Worm (Caenorhabditis elegans) whole organism, L4 larva: ENCODE measurements around the gene agt-2.

Experiments
- F37D6.2 ChIP-seq: sonication (generic microtip); optimal IDR thresholded peaks from 2 replicates; lab custom pipeline; 2016; ENCODE audit warnings: mild to moderate bottlenecking, missing genetic modification characterization, missing compliant biosample characterization
- T26A8.4 ChIP-seq: fragments of 200-800 bp; sonication (Bioruptor generic); IDR thresholded peaks from 2 replicates; pipeline ENCODE4 v1.3.6; 2022; ENCODE audit warnings: missing genetic modification characterization, missing compliant biosample characterization
- arid-1 ChIP-seq: fragments of 200-800 bp; sonication (Bioruptor generic); conservative IDR thresholded peaks from 2 replicates; pipeline ENCODE4 v1.3.6; 2022; ENCODE audit warnings: missing genetic modification reagents, missing genetic modification characterization, missing compliant biosample characterization
- ceh-82 ChIP-seq: sonication (generic microtip); optimal IDR thresholded peaks from 2 replicates; lab custom pipeline; 2017; ENCODE audit warnings: missing biosample characterization, missing genetic modification characterization
- daf-12 ChIP-seq: fragments of 150-350 bp; optimal IDR thresholded peaks from 2 replicates; lab custom pipeline; 2014; ENCODE audit warnings: missing biosample characterization, missing genetic modification reagents, missing genetic modification characterization
- dmd-8 ChIP-seq: fragments of 200-800 bp; sonication (Bioruptor generic); IDR thresholded peaks from 2 replicates; pipeline ENCODE4 v1.3.6; 2022; ENCODE audit warnings: missing genetic modification characterization, missing compliant biosample characterization
- duxl-1 ChIP-seq: sonication (generic microtip); optimal IDR thresholded peaks from 2 replicates; lab custom pipeline; 2016; ENCODE audit warnings: mild to moderate bottlenecking, missing genetic modification characterization, moderate library complexity, missing compliant biosample characterization; ENCODE audit not compliant: poor library complexity
- dve-1 ChIP-seq: sonication (generic microtip); optimal IDR thresholded peaks from 2 replicates; lab custom pipeline; 2017; ENCODE audit warnings: antibody characterized with exemption, mild to moderate bottlenecking, missing genetic modification characterization, missing compliant biosample characterization; ENCODE audit not compliant: insufficient read depth
- fos-1 ChIP-seq: fragments of 150-350 bp; optimal IDR thresholded peaks from 2 replicates; lab custom pipeline; 2014; ENCODE audit warnings: missing biosample characterization, missing genetic modification characterization
- gei-8 ChIP-seq: fragments of 200-800 bp; sonication (Bioruptor generic); optimal IDR thresholded peaks from 2 replicates; lab custom pipeline; 2018; ENCODE audit warnings: mild to moderate bottlenecking, missing genetic modification characterization, missing compliant biosample characterization
- hlh-11 ChIP-seq: fragments of 200-800 bp; sonication (Bioruptor generic); optimal IDR thresholded peaks from 2 replicates; lab custom pipeline; 2018; ENCODE audit warnings: mild to moderate bottlenecking, missing genetic modification characterization, missing compliant biosample characterization
- hlh-30 ChIP-seq: sonication (generic microtip); optimal IDR thresholded peaks from 2 replicates; lab custom pipeline; 2017; ENCODE audit warnings: antibody characterized with exemption, mild to moderate bottlenecking, missing genetic modification characterization, missing compliant biosample characterization; ENCODE audit not compliant: insufficient read depth
- lin-15B ChIP-seq: fragments of 150-350 bp; sonication (generic microtip); optimal IDR thresholded peaks from 3 replicates; lab custom pipeline; 2014; ENCODE audit warnings: missing biosample characterization, missing genetic modification characterization
- lin-38 ChIP-seq: fragments of 200-800 bp; sonication (Bioruptor generic); IDR thresholded peaks from 2 replicates; pipeline ENCODE4 v1.3.6; 2022; ENCODE audit warnings: missing genetic modification reagents, missing genetic modification characterization, missing compliant biosample characterization
- lir-3 ChIP-seq: sonication (generic microtip); optimal IDR thresholded peaks from 2 replicates; lab custom pipeline; 2016; ENCODE audit warnings: mild to moderate bottlenecking, missing genetic modification characterization, missing compliant biosample characterization
- lsy-2 ChIP-seq, 2 experiments: fragments of 150-350 bp in 1 of 2; sonication (generic microtip) in 1 of 2; optimal IDR thresholded peaks; 2 replicates each; lab custom pipeline; 2014 to 2017; ENCODE audit warnings: missing biosample characterization in 2 of 2, missing genetic modification characterization in 2 of 2
- madf-5 ChIP-seq, 2 experiments: fragments of 200-800 bp; sonication (Bioruptor generic); IDR thresholded peaks; 2 replicates each; pipeline ENCODE4 v1.3.6; 2022; ENCODE audit warnings: missing compliant biosample characterization in 2 of 2, missing genetic modification characterization in 2 of 2
- mdl-1 ChIP-seq, 2 experiments: fragments of 150-350 bp in 1 of 2; sonication (generic microtip) in 1 of 2; optimal IDR thresholded peaks; 2 replicates each; lab custom pipeline; 2014 to 2017; ENCODE audit warnings: missing biosample characterization in 2 of 2, missing genetic modification characterization in 2 of 2
- mxl-3 ChIP-seq: fragments of 200-800 bp; sonication (Bioruptor generic); optimal IDR thresholded peaks from 2 replicates; lab custom pipeline; 2018; ENCODE audit warnings: mild to moderate bottlenecking, missing genetic modification characterization, missing compliant biosample characterization
- nhr-10 ChIP-seq: fragments of 150-350 bp; optimal IDR thresholded peaks from 2 replicates; lab custom pipeline; 2014; ENCODE audit warnings: missing biosample characterization, missing genetic modification characterization
- nhr-102 ChIP-seq: sonication (generic microtip); optimal IDR thresholded peaks from 2 replicates; lab custom pipeline; 2016; ENCODE audit warnings: mild to moderate bottlenecking, missing genetic modification characterization, moderate library complexity, missing compliant biosample characterization
- nhr-25 ChIP-seq: sonication (generic microtip); optimal IDR thresholded peaks from 2 replicates; lab custom pipeline; 2017; ENCODE audit warnings: missing genetic modification characterization, mild to moderate bottlenecking, missing compliant biosample characterization, antibody characterized with exemption, moderate library complexity, borderline replicate concordance; ENCODE audit not compliant: insufficient read depth
- nhr-28 ChIP-seq: fragments of 150-350 bp; optimal IDR thresholded peaks from 2 replicates; lab custom pipeline; 2014; ENCODE audit warnings: missing biosample characterization, missing genetic modification characterization
- pha-4 ChIP-seq, 2 experiments: fragments of 150-350 bp in 1 of 2; fragments of 200-800 bp in 1 of 2; sonication (Bioruptor generic) in 1 of 2; IDR thresholded peaks in 1 of 2; optimal IDR thresholded peaks in 1 of 2; 2 replicates each; pipeline versions ENCODE4 v1.3.6 to Lab custom; 2014 to 2022; ENCODE audit warnings: missing genetic modification characterization in 2 of 2, missing genetic modification reagents in 2 of 2, missing biosample characterization in 1 of 2, missing compliant biosample characterization in 1 of 2
- pqm-1 ChIP-seq: sonication (generic microtip); optimal IDR thresholded peaks from 2 replicates; lab custom pipeline; 2017; ENCODE audit warnings: missing biosample characterization, missing genetic modification characterization
- rbr-2 ChIP-seq: sonication (generic microtip); optimal IDR thresholded peaks from 2 replicates; lab custom pipeline; 2016; ENCODE audit warnings: missing genotype, missing genetic modification characterization, missing compliant biosample characterization
- saeg-2 ChIP-seq: fragments of 200-800 bp; sonication (Bioruptor generic); IDR thresholded peaks from 2 replicates; pipeline ENCODE4 v1.3.6; 2022; ENCODE audit warnings: missing genetic modification reagents, missing genetic modification characterization, missing compliant biosample characterization
- set-16 ChIP-seq: fragments of 200-800 bp; sonication (Bioruptor generic); IDR thresholded peaks from 2 replicates; pipeline ENCODE4 v1.3.6; 2022; ENCODE audit warnings: missing genetic modification reagents, missing genetic modification characterization, missing compliant biosample characterization
- snpc-1.2 ChIP-seq: fragments of 200-800 bp; sonication (Bioruptor generic); IDR thresholded peaks from 2 replicates; pipeline ENCODE4 v1.3.6; 2022; ENCODE audit warnings: missing genetic modification reagents, missing genetic modification characterization, missing compliant biosample characterization
- spr-1 ChIP-seq: sonication (generic microtip); optimal IDR thresholded peaks from 2 replicates; lab custom pipeline; 2016; ENCODE audit warnings: mild to moderate bottlenecking, missing genetic modification characterization, missing compliant biosample characterization
- tra-1 ChIP-seq: fragments of 200-800 bp; sonication (Bioruptor generic); IDR thresholded peaks from 2 replicates; pipeline ENCODE4 v1.3.6; 2022; ENCODE audit warnings: missing genetic modification reagents, missing genetic modification characterization, missing compliant biosample characterization
- unc-62 ChIP-seq, 3 experiments: fragments of 150-350 bp in 1 of 3; sonication (generic microtip); optimal IDR thresholded peaks in 2 of 3; peaks in 1 of 3; 1 replicate in 1 of 3; 2 replicates in 2 of 3; lab custom pipeline; 2014 to 2017; ENCODE audit warnings: missing biosample characterization in 3 of 3, missing genetic modification characterization in 3 of 3, missing genetic modification reagents in 3 of 3, missing genotype in 1 of 3
- vab-7 ChIP-seq: fragments of 200-800 bp; sonication (Bioruptor generic); IDR thresholded peaks from 2 replicates; pipeline ENCODE4 v1.3.6; 2022; ENCODE audit warnings: missing genetic modification reagents, missing genetic modification characterization, missing compliant biosample characterization
- zag-1 ChIP-seq: fragments of 150-350 bp; optimal IDR thresholded peaks from 2 replicates; lab custom pipeline; 2014; ENCODE audit warnings: missing biosample characterization, missing genetic modification characterization
- zfp-2 ChIP-seq: sonication (generic microtip); optimal IDR thresholded peaks from 2 replicates; lab custom pipeline; 2016; ENCODE audit warnings: mild to moderate bottlenecking, missing genetic modification characterization, missing compliant biosample characterization
- ztf-11 ChIP-seq: fragments of 150-350 bp; optimal IDR thresholded peaks from 2 replicates; lab custom pipeline; 2014; ENCODE audit warnings: missing biosample characterization, missing genetic modification characterization

Gene agt-2

ce11 chrII:5379614-5380077 lies 6.0 kb upstream of the agt-2 start, which contains the start of gene pkc-3 (continued):
- peak; percentile 95 for TF ChIP-seq nhr-25 (tag; lab: Kevin White, UChicago)
- TF ChIP-seq pha-4 (GFP tag; IDR thresholded peaks at IDR 0.05; lab: Robert Waterston, UW) = peak; percentile 39; the same call in 1 of the 2 replicates
- peak; percentile 68 for TF ChIP-seq pha-4 (tag; optimal IDR thresholded peaks at IDR 0.05; lab: Kevin White, UChicago)
- TF ChIP-seq lir-3 (tag; lab: Kevin White, UChicago) = no peak
- no peak for TF ChIP-seq madf-5 (GFP tag; IDR thresholded peaks at IDR 0.05; lab: Robert Waterston, UW)
- no peak for TF ChIP-seq F37D6.2 (tag; lab: Kevin White, UChicago)
- TF ChIP-seq duxl-1 (tag; lab: Kevin White, UChicago) = peak; percentile 50
- no peak for TF ChIP-seq set-16 (GFP tag; lab: Robert Waterston, UW)
- TF ChIP-seq ztf-11 (tag; lab: Kevin White, UChicago) = no peak
- TF ChIP-seq hlh-11 = peak; percentile 93
- TF ChIP-seq saeg-2 (GFP tag; lab: Robert Waterston, UW) = no peak
- TF ChIP-seq zag-1 (tag; lab: Kevin White, UChicago) = no peak
- TF ChIP-seq dve-1 (tag; lab: Kevin White, UChicago) = peak; percentile 85
- no peak for TF ChIP-seq zfp-2 (tag; lab: Kevin White, UChicago)
- TF ChIP-seq lin-38 (GFP tag; lab: Robert Waterston, UW) = peak; percentile 79
- 0 out of 2 replicates have a peak, but pooled peaks have one; percentile 52 for TF ChIP-seq dmd-8 (GFP tag; lab: Robert Waterston, UW)
- TF ChIP-seq mdl-1 (tag; optimal IDR thresholded peaks at IDR 0.05; lab: Kevin White, UChicago) = peak; percentile 7 to 47
- TF ChIP-seq fos-1 (tag; lab: Kevin White, UChicago) = no peak
- TF ChIP-seq daf-12 (tag; lab: Kevin White, UChicago) = no peak
- TF ChIP-seq rbr-2 = peak; percentile 46
- TF ChIP-seq snpc-1.2 (GFP tag; lab: Robert Waterston, UW) = peak; percentile 58; the same call in 1 of the 2 replicates
- no peak for TF ChIP-seq vab-7 (GFP tag; lab: Robert Waterston, UW)
- TF ChIP-seq lin-15B = no peak
- TF ChIP-seq gei-8 (GFP tag; lab: Kevin White, UChicago) = peak; percentile 77
- TF ChIP-seq T26A8.4 (GFP tag; lab: Robert Waterston, UW) = peak; percentile 78
- TF ChIP-seq, all 104 proteins: peak for 47

ce11 chrII:5378239-5378521 lies 4.6 kb upstream of the agt-2 start:
- TF ChIP-seq spr-1 (tag; lab: Kevin White, UChicago) (no peak), ceh-82 (tag; lab: Kevin White, UChicago) (no peak), unc-62 (GFP tag; optimal IDR thresholded peaks at IDR 0.05 in 1 of 2; lab: Kevin White, UChicago) (peak in 1 of 2 experiments; percentile 49), unc-62 (tag; optimal IDR thresholded peaks at IDR 0.05; lab: Kevin White, UChicago) (no peak), arid-1 (GFP tag; lab: Robert Waterston, UW) (no peak), nhr-10 (no peak), nhr-28 (tag; lab: Kevin White, UChicago) (peak; percentile 44), mxl-3 (GFP tag; lab: Kevin White, UChicago) (no peak), hlh-30 (tag; lab: Kevin White, UChicago) (peak; percentile 50), tra-1 (GFP tag; lab: Robert Waterston, UW) (no peak), hlh-11 (peak; percentile 1), lsy-2 (tag; optimal IDR thresholded peaks at IDR 0.05; lab: Kevin White, UChicago) (peak in 1 of 2 experiments; percentile 11), nhr-102 (no peak), pqm-1 (tag; lab: Kevin White, UChicago) (no peak), rbr-2 (no peak)
